Worm (Caenorhabditis elegans) whole organism, early embryonic: ENCODE results near the gene F53H8.3.

Experiments used
- B0310.2 ChIP-seq: sonication (generic microtip); optimal IDR thresholded peaks from 2 replicates; lab custom pipeline; 2016; ENCODE audit warnings: mild to moderate bottlenecking, missing genetic modification characterization, missing compliant biosample characterization
- F13C5.2 ChIP-seq: sonication (generic microtip); optimal IDR thresholded peaks from 2 replicates; lab custom pipeline; 2017; ENCODE audit warnings: mild to moderate bottlenecking, missing genetic modification characterization, inconsistent platforms, missing compliant biosample characterization
- aly-1 ChIP-seq: sonication (generic microtip); optimal IDR thresholded peaks from 2 replicates; lab custom pipeline; 2016; ENCODE audit warnings: missing genetic modification characterization, missing compliant biosample characterization
- ama-1 ChIP-seq: fragments of 150-350 bp; optimal IDR thresholded peaks from 2 replicates; lab custom pipeline; 2014
- ceh-13 ChIP-seq: fragments of 200-800 bp; sonication (Bioruptor generic); optimal IDR thresholded peaks from 2 replicates; lab custom pipeline; 2018; ENCODE audit warnings: mild to moderate bottlenecking, missing genetic modification characterization, missing compliant biosample characterization
- ceh-36 ChIP-seq: sonication (generic microtip); optimal IDR thresholded peaks from 2 replicates; lab custom pipeline; 2016; ENCODE audit warnings: missing genetic modification characterization, inconsistent platforms, missing compliant biosample characterization
- ets-7 ChIP-seq: sonication (generic microtip); optimal IDR thresholded peaks from 2 replicates; lab custom pipeline; 2016; ENCODE audit warnings: missing genotype, missing genetic modification characterization, missing compliant biosample characterization
- flt-1 ChIP-seq: fragments of 200-800 bp; sonication (Bioruptor generic); IDR thresholded peaks from 2 replicates; pipeline ENCODE4 v1.3.6; 2022; ENCODE audit warnings: missing genetic modification characterization, missing compliant biosample characterization
- hmbx-1 ChIP-seq: sonication (generic microtip); optimal IDR thresholded peaks from 2 replicates; lab custom pipeline; 2016; ENCODE audit warnings: mild to moderate bottlenecking, missing genetic modification characterization, missing compliant biosample characterization
- hmg-4 ChIP-seq: fragments of 200-800 bp; sonication (Bioruptor generic); optimal IDR thresholded peaks from 2 replicates; lab custom pipeline; 2018; ENCODE audit warnings: mild to moderate bottlenecking, missing genetic modification characterization, missing compliant biosample characterization
- hnd-1 ChIP-seq: sonication (generic microtip); optimal IDR thresholded peaks from 2 replicates; lab custom pipeline; 2016; ENCODE audit warnings: missing genetic modification characterization, missing compliant biosample characterization
- pes-1 ChIP-seq: fragments of 200-800 bp; sonication (Bioruptor generic); IDR thresholded peaks from 2 replicates; pipeline ENCODE4 v1.3.6; 2022; ENCODE audit warnings: missing genetic modification reagents, missing genetic modification characterization, missing compliant biosample characterization
- scrt-1 ChIP-seq: fragments of 200-800 bp; sonication (Bioruptor generic); IDR thresholded peaks from 2 replicates; pipeline ENCODE4 v1.3.6; 2022; ENCODE audit warnings: missing genetic modification characterization, missing compliant biosample characterization
- sea-1 ChIP-seq: fragments of 200-800 bp; sonication (Bioruptor generic); conservative IDR thresholded peaks from 2 replicates; pipeline ENCODE4 v1.3.6; 2022; ENCODE audit warnings: missing genetic modification characterization, missing compliant biosample characterization
- tbx-11 ChIP-seq: fragments of 200-800 bp; sonication (Bioruptor generic); IDR thresholded peaks from 2 replicates; pipeline ENCODE4 v1.3.6; 2022; ENCODE audit warnings: missing genetic modification characterization, missing compliant biosample characterization
- tbx-37 ChIP-seq: fragments of 200-800 bp; sonication (Bioruptor generic); conservative IDR thresholded peaks from 2 replicates; pipeline ENCODE4 v1.3.6; 2022; ENCODE audit warnings: missing genetic modification reagents, missing genetic modification characterization, missing compliant biosample characterization
- tra-4 ChIP-seq: sonication (generic microtip); optimal IDR thresholded peaks from 2 replicates; lab custom pipeline; 2017; ENCODE audit warnings: missing genetic modification characterization, missing compliant biosample characterization

The F53H8.3 gene

ce11 chrX:915510-915909 lies 22.8 kb upstream of the F53H8.3 start, which contains the start of gene sel-12:
Gene sel-12 (plus strand): TSS chrX:915867.
- TF ChIP-seq F13C5.2 (tag; lab: Kevin White, UChicago) (no peak), tbx-37 (GFP tag; lab: Robert Waterston, UW) (0 out of 2 replicates have a peak, but pooled peaks have one; percentile 23), B0310.2 (tag; lab: Kevin White, UChicago) (no peak), ets-7 (tag; lab: Kevin White, UChicago) (no peak), aly-1 (tag; lab: Kevin White, UChicago) (no peak), flt-1 (GFP tag; lab: Robert Waterston, UW) (no peak), pes-1 (GFP tag; lab: Robert Waterston, UW) (no peak), sea-1 (GFP tag; lab: Robert Waterston, UW) (no peak), hmg-4 (peak; percentile 4)

- no peak for TF ChIP-seq hmbx-1 (tag; lab: Kevin White, UChicago)
- TF ChIP-seq flt-1 (GFP tag; lab: Robert Waterston, UW), result no peak
- TF ChIP-seq hmg-4, result no peak
- no peak for TF ChIP-seq ceh-36 (tag; lab: Kevin White, UChicago)
- TF ChIP-seq F13C5.2 (tag; lab: Kevin White, UChicago), result no peak
- no peak for TF ChIP-seq sea-1 (GFP tag; lab: Robert Waterston, UW)
These were observed 20.2 kb upstream of the F53H8.3 start, which contains the start of gene F35H12.5 for ce11 chrX:918097-918496. Gene F35H12.5 (plus strand): TSS chrX:918397.

ce11 chrX:924495-925008 lies 13.8 kb upstream of the F53H8.3 start, which contains the start of the genes pifk-1 and tbc-11:
Gene pifk-1 (minus strand): TSS chrX:924511.
Gene tbc-11 (plus strand): TSS chrX:924958.
- TF ChIP-seq ceh-36 (tag; lab: Kevin White, UChicago), result no peak
- TF ChIP-seq flt-1 (GFP tag; lab: Robert Waterston, UW), result no peak
- no peak for TF ChIP-seq tra-4 (tag; lab: Kevin White, UChicago)
- no peak for TF ChIP-seq ama-1 (lab: Kevin White, UChicago)
- TF ChIP-seq ceh-13, result no peak
- TF ChIP-seq B0310.2 (tag; lab: Kevin White, UChicago), result no peak
- TF ChIP-seq pes-1 (GFP tag; lab: Robert Waterston, UW), result no peak
- no peak for TF ChIP-seq ets-7 (tag; lab: Kevin White, UChicago)
- no peak for TF ChIP-seq tbx-11 (GFP tag; lab: Robert Waterston, UW)
- no peak for TF ChIP-seq hmbx-1 (tag; lab: Kevin White, UChicago)
- no peak for TF ChIP-seq aly-1 (tag; lab: Kevin White, UChicago)
- no peak for TF ChIP-seq sea-1 (GFP tag; lab: Robert Waterston, UW)
- no peak for TF ChIP-seq tbx-37 (GFP tag; lab: Robert Waterston, UW)
- no peak for TF ChIP-seq F13C5.2 (tag; lab: Kevin White, UChicago)
- no peak for TF ChIP-seq scrt-1 (GFP tag; lab: Robert Waterston, UW)
- no peak for TF ChIP-seq hnd-1
- no peak for TF ChIP-seq hmg-4

ce11 chrX:926125-926524 lies 12.2 kb upstream of the F53H8.3 start:
- TF ChIP-seq hmbx-1 (tag; lab: Kevin White, UChicago), result no peak
- no peak for TF ChIP-seq ceh-36 (tag; lab: Kevin White, UChicago)
- TF ChIP-seq scrt-1 (GFP tag; lab: Robert Waterston, UW), result no peak
- no peak for TF ChIP-seq tbx-37 (GFP tag; lab: Robert Waterston, UW)

- TF ChIP-seq ceh-36 (tag; lab: Kevin White, UChicago) (no peak), ets-7 (tag; lab: Kevin White, UChicago) (no peak), ceh-13 (no peak), scrt-1 (GFP tag; lab: Robert Waterston, UW) (no peak), sea-1 (GFP tag; lab: Robert Waterston, UW) (no peak), F13C5.2 (tag; lab: Kevin White, UChicago) (no peak), hmg-4 (no peak), hnd-1 (no peak)
These were observed 10.7 kb upstream of the F53H8.3 start for ce11 chrX:927632-928031.

ce11 chrX:932874-933273 lies 5.5 kb upstream of the F53H8.3 start:
- TF ChIP-seq F13C5.2 (tag; lab: Kevin White, UChicago) (peak; percentile 21), ama-1 (lab: Kevin White, UChicago) (no peak)

- TF ChIP-seq hnd-1, result no peak
- TF ChIP-seq ceh-13, result no peak
- no peak for TF ChIP-seq hmg-4
- no peak for TF ChIP-seq flt-1 (GFP tag; lab: Robert Waterston, UW)
- no peak for TF ChIP-seq ets-7 (tag; lab: Kevin White, UChicago)
- no peak for TF ChIP-seq B0310.2 (tag; lab: Kevin White, UChicago)
- no peak for TF ChIP-seq tra-4 (tag; lab: Kevin White, UChicago)
- no peak for TF ChIP-seq ama-1 (lab: Kevin White, UChicago)
- TF ChIP-seq scrt-1 (GFP tag; lab: Robert Waterston, UW), result no peak
- TF ChIP-seq aly-1 (tag; lab: Kevin White, UChicago), result no peak
- no peak for TF ChIP-seq tbx-37 (GFP tag; lab: Robert Waterston, UW)
- no peak for TF ChIP-seq sea-1 (GFP tag; lab: Robert Waterston, UW)
- TF ChIP-seq tbx-11 (GFP tag; lab: Robert Waterston, UW), result no peak
- TF ChIP-seq hmbx-1 (tag; lab: Kevin White, UChicago), result no peak
- no peak for TF ChIP-seq pes-1 (GFP tag; lab: Robert Waterston, UW)
- TF ChIP-seq F13C5.2 (tag; lab: Kevin White, UChicago), result no peak
- TF ChIP-seq ceh-36 (tag; lab: Kevin White, UChicago), result no peak
These were observed 4.8 kb upstream of the F53H8.3 start, which contains the start of gene F35H12.1 for ce11 chrX:933504-933903. Gene F35H12.1 (plus strand): TSS chrX:933804.

ce11 chrX:936013-936412 lies 2.3 kb upstream of the F53H8.3 start:
- TF ChIP-seq F13C5.2 (tag; lab: Kevin White, UChicago), result no peak
- TF ChIP-seq ama-1 (lab: Kevin White, UChicago), result no peak
- TF ChIP-seq hmg-4, result no peak
- TF ChIP-seq ceh-13, result no peak
- TF ChIP-seq tbx-37 (GFP tag; lab: Robert Waterston, UW), result no peak
- no peak for TF ChIP-seq sea-1 (GFP tag; lab: Robert Waterston, UW)
- TF ChIP-seq pes-1 (GFP tag; lab: Robert Waterston, UW), result no peak
- no peak for TF ChIP-seq tbx-11 (GFP tag; lab: Robert Waterston, UW)
